Fruit fly (Drosophila melanogaster): ENCODE results near the gene Rrp45.

DNA sequence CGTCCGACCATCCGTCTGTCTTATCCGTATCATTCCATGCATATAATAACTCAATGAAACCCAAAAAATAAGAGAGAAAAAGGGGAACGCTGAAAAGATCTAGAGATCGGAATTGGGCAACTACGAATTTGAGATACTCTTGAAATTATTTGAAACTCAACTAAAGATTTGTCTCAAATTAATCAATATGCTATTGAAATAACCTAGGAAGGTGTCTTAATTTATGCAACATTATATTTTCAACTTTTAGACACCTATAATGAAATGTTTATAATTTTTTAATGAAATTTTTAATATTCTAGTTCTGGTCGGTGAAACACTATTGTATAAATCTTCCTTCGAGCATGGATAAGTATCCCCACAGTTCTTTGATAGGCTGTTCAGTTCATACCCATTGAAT, 30.5 kb downstream of the Rrp45 start:
- TF ChIP-seq usp (GFP tag; optimal IDR thresholded peaks at IDR 0.05): no peak
- TF ChIP-seq pan (optimal IDR thresholded peaks at IDR 0.05): no peak
- no peak for TF ChIP-seq Dll (optimal IDR thresholded peaks at IDR 0.05)
- no peak for TF ChIP-seq CG8478 (optimal IDR thresholded peaks at IDR 0.05)
- TF ChIP-seq psq (optimal IDR thresholded peaks at IDR 0.05): no peak

Measured in whole organism.